Worm (Caenorhabditis elegans) whole organism, L2 larva: Measurements from ENCODE around the gene srlf-1.
A peak's percentile ranks its signal among the peaks of the same experiment; 100 is the strongest.

ENCODE experiments used
- F13H6.1 ChIP-seq: sonication (generic microtip); optimal IDR thresholded peaks from 2 replicates; lab custom pipeline; 2016; ENCODE audit warnings: missing genetic modification characterization, missing compliant biosample characterization
- R02D3.7 ChIP-seq: fragments of 150-350 bp; optimal IDR thresholded peaks from 2 replicates; lab custom pipeline; 2014; ENCODE audit warnings: missing biosample characterization, missing genetic modification characterization
- Y55F3AM.14 ChIP-seq: fragments of 200-800 bp; sonication (Bioruptor generic); optimal IDR thresholded peaks from 2 replicates; lab custom pipeline; 2018; ENCODE audit warnings: mild to moderate bottlenecking, missing genetic modification characterization, missing compliant biosample characterization
- ZK546.5 ChIP-seq: sonication (generic microtip); optimal IDR thresholded peaks from 2 replicates; lab custom pipeline; 2017; ENCODE audit warnings: missing biosample characterization, missing genetic modification characterization
- aly-2 ChIP-seq: fragments of 150-350 bp; optimal IDR thresholded peaks from 2 replicates; lab custom pipeline; 2014; ENCODE audit warnings: missing biosample characterization, missing genetic modification characterization
- blmp-1 ChIP-seq: sonication (generic microtip); optimal IDR thresholded peaks from 2 replicates; lab custom pipeline; 2017; ENCODE audit warnings: missing genetic modification characterization, mild to moderate bottlenecking, missing compliant biosample characterization, antibody characterized with exemption, moderate library complexity; ENCODE audit not compliant: insufficient read depth
- ceh-16 ChIP-seq: fragments of 150-350 bp; optimal IDR thresholded peaks from 2 replicates; lab custom pipeline; 2014; ENCODE audit warnings: missing biosample characterization, missing genetic modification characterization
- crh-2 ChIP-seq: sonication (generic microtip); optimal IDR thresholded peaks from 2 replicates; lab custom pipeline; 2017; ENCODE audit warnings: missing biosample characterization, missing genetic modification characterization
- egl-27 ChIP-seq: sonication (generic microtip); optimal IDR thresholded peaks from 3 replicates; lab custom pipeline; 2017; ENCODE audit warnings: missing biosample characterization, missing genetic modification reagents, missing genetic modification characterization
- elt-1 ChIP-seq: fragments of 150-350 bp; optimal IDR thresholded peaks from 2 replicates; lab custom pipeline; 2014; ENCODE audit warnings: missing biosample characterization, missing genetic modification characterization
- fos-1 ChIP-seq: fragments of 150-350 bp; optimal IDR thresholded peaks from 2 replicates; lab custom pipeline; 2014; ENCODE audit warnings: missing biosample characterization, missing genetic modification characterization
- gmeb-1 ChIP-seq: fragments of 150-350 bp; optimal IDR thresholded peaks from 2 replicates; lab custom pipeline; 2014; ENCODE audit warnings: missing biosample characterization, missing genetic modification characterization
- lin-11 ChIP-seq: fragments of 150-350 bp; sonication (generic microtip); optimal IDR thresholded peaks from 2 replicates; lab custom pipeline; 2014; ENCODE audit warnings: missing biosample characterization, missing genetic modification characterization, inconsistent platforms, mixed read lengths
- lin-13 ChIP-seq: fragments of 150-350 bp; optimal IDR thresholded peaks from 2 replicates; lab custom pipeline; 2014; ENCODE audit warnings: missing biosample characterization, missing genetic modification reagents, missing genetic modification characterization
- lsy-2 ChIP-seq, 2 experiments: fragments of 150-350 bp in 1 of 2; sonication (generic microtip) in 1 of 2; optimal IDR thresholded peaks; 2 replicates each; lab custom pipeline; 2014 to 2017; ENCODE audit warnings: missing biosample characterization in 2 of 2, missing genetic modification characterization in 2 of 2
- mdl-1 ChIP-seq, 2 experiments: fragments of 150-350 bp in 1 of 2; sonication (generic microtip) in 1 of 2; optimal IDR thresholded peaks; 2 replicates each; lab custom pipeline; 2017; ENCODE audit warnings: missing biosample characterization in 2 of 2, missing genetic modification characterization in 2 of 2
- nhr-10 ChIP-seq: sonication (generic microtip); optimal IDR thresholded peaks from 2 replicates; lab custom pipeline; 2017; ENCODE audit warnings: missing biosample characterization, missing genetic modification characterization
- nhr-12 ChIP-seq: fragments of 150-350 bp; optimal IDR thresholded peaks from 2 replicates; lab custom pipeline; 2014; ENCODE audit warnings: missing biosample characterization, missing genetic modification characterization
- nhr-129 ChIP-seq: fragments of 150-350 bp; optimal IDR thresholded peaks from 2 replicates; lab custom pipeline; 2014; ENCODE audit warnings: missing biosample characterization, missing genetic modification characterization
- nhr-21 ChIP-seq: fragments of 150-350 bp; optimal IDR thresholded peaks from 2 replicates; lab custom pipeline; 2014; ENCODE audit warnings: missing biosample characterization, missing genetic modification characterization
- nhr-237 ChIP-seq: fragments of 150-350 bp; optimal IDR thresholded peaks from 2 replicates; lab custom pipeline; 2014; ENCODE audit warnings: missing biosample characterization, missing genetic modification characterization
- nhr-25 ChIP-seq: fragments of 150-350 bp; sonication (generic microtip); optimal IDR thresholded peaks from 3 replicates; lab custom pipeline; 2014; ENCODE audit warnings: missing biosample characterization, missing genetic modification characterization
- nhr-77 ChIP-seq: fragments of 150-350 bp; optimal IDR thresholded peaks from 2 replicates; lab custom pipeline; 2014; ENCODE audit warnings: missing biosample characterization, missing genetic modification characterization
- sem-4 ChIP-seq: fragments of 150-350 bp; optimal IDR thresholded peaks from 2 replicates; lab custom pipeline; 2014; ENCODE audit warnings: missing biosample characterization, missing genetic modification reagents, missing genetic modification characterization
- sma-3 ChIP-seq: sonication (generic microtip); optimal IDR thresholded peaks from 2 replicates; lab custom pipeline; 2016; ENCODE audit warnings: missing genetic modification reagents, missing genetic modification characterization, missing compliant biosample characterization
- sma-9 ChIP-seq, 2 experiments: fragments of 150-350 bp in 1 of 2; sonication (generic microtip) in 1 of 2; optimal IDR thresholded peaks; 2 replicates each; lab custom pipeline; 2014 to 2016; ENCODE audit warnings: missing genetic modification characterization in 2 of 2, mild to moderate bottlenecking in 1 of 2, missing biosample characterization in 1 of 2, missing compliant biosample characterization in 1 of 2, missing genetic modification reagents in 1 of 2, moderate library complexity in 1 of 2
- snpc-4 ChIP-seq: fragments of 150-350 bp; optimal IDR thresholded peaks from 2 replicates; lab custom pipeline; 2014; ENCODE audit warnings: missing biosample characterization, missing genetic modification characterization
- unc-55 ChIP-seq: fragments of 150-350 bp; sonication (generic microtip); optimal IDR thresholded peaks from 3 replicates; lab custom pipeline; 2014; ENCODE audit warnings: missing biosample characterization, missing genetic modification reagents, missing genetic modification characterization
- zag-1 ChIP-seq: fragments of 150-350 bp; optimal IDR thresholded peaks from 2 replicates; lab custom pipeline; 2014; ENCODE audit warnings: missing biosample characterization, missing genetic modification characterization
- ztf-1 ChIP-seq: fragments of 200-800 bp; sonication (Bioruptor generic); conservative IDR thresholded peaks from 2 replicates; pipeline ENCODE4 v1.3.6; 2022; ENCODE audit warnings: missing genetic modification characterization, missing compliant biosample characterization

Gene srlf-1

ce11 chrII:7801255-7801654 is 10.9 kb downstream of the srlf-1 start:
- TF ChIP-seq nhr-77 (tag; lab: Kevin White, UChicago) (no peak), fos-1 (tag; lab: Kevin White, UChicago) (peak; percentile 17)

- TF ChIP-seq egl-27 (tag; lab: Kevin White, UChicago) = peak; percentile 3
- peak; percentile 16 for TF ChIP-seq nhr-25 (tag; lab: Kevin White, UChicago)
- peak; percentile 51 for TF ChIP-seq sma-9 (GFP tag; optimal IDR thresholded peaks at IDR 0.05; lab: Kevin White, UChicago)
- no peak for TF ChIP-seq sma-9 (tag; optimal IDR thresholded peaks at IDR 0.05; lab: Kevin White, UChicago)
- no peak for TF ChIP-seq gmeb-1 (tag; lab: Kevin White, UChicago)
- peak; percentile 82 for TF ChIP-seq elt-1 (tag; lab: Kevin White, UChicago)
- TF ChIP-seq ceh-16 (tag; lab: Kevin White, UChicago) = peak; percentile 98
Measured at ce11 chrII:7801899-7802298, 11.5 kb downstream of the srlf-1 start.

ce11 chrII:7803174-7803573 is 12.8 kb downstream of the srlf-1 start:
- no peak for TF ChIP-seq nhr-129 (tag; lab: Kevin White, UChicago)
- TF ChIP-seq nhr-237 (tag; lab: Kevin White, UChicago) = no peak
- no peak for TF ChIP-seq ZK546.5 (tag; lab: Kevin White, UChicago)
- peak; percentile 8 for TF ChIP-seq nhr-25 (tag; lab: Kevin White, UChicago)
- TF ChIP-seq ceh-16 (tag; lab: Kevin White, UChicago) = peak; percentile 85
- peak; percentile 17 for TF ChIP-seq elt-1 (tag; lab: Kevin White, UChicago)

- no peak for TF ChIP-seq lsy-2 (tag; optimal IDR thresholded peaks at IDR 0.05; lab: Kevin White, UChicago)
- no peak for TF ChIP-seq ZK546.5 (tag; lab: Kevin White, UChicago)
- no peak for TF ChIP-seq lin-13 (GFP tag; lab: Kevin White, UChicago)
- TF ChIP-seq mdl-1 (tag; optimal IDR thresholded peaks at IDR 0.05; lab: Kevin White, UChicago) = no peak
- no peak for TF ChIP-seq nhr-77 (tag; lab: Kevin White, UChicago)
- no peak for TF ChIP-seq zag-1
- TF ChIP-seq blmp-1 (tag; lab: Kevin White, UChicago) = no peak
- TF ChIP-seq sma-3 (GFP tag; lab: Kevin White, UChicago) = no peak
- TF ChIP-seq snpc-4 (tag; lab: Kevin White, UChicago) = no peak
- no peak for TF ChIP-seq sem-4 (tag; lab: Kevin White, UChicago)
- TF ChIP-seq gmeb-1 (tag; lab: Kevin White, UChicago) = no peak
- TF ChIP-seq nhr-10 (tag; lab: Kevin White, UChicago) = no peak
- no peak for TF ChIP-seq aly-2
- no peak for TF ChIP-seq fos-1 (tag; lab: Kevin White, UChicago)
- no peak for TF ChIP-seq nhr-21 (tag; lab: Kevin White, UChicago)
- TF ChIP-seq lin-11 (tag; lab: Kevin White, UChicago) = no peak
- no peak for TF ChIP-seq egl-27 (tag; lab: Kevin White, UChicago)
- no peak for TF ChIP-seq unc-55 (GFP tag; lab: Kevin White, UChicago)
- no peak for TF ChIP-seq crh-2 (tag; lab: Kevin White, UChicago)
- TF ChIP-seq ceh-16 (tag; lab: Kevin White, UChicago) = no peak
Measured at ce11 chrII:7806054-7806453, 15.7 kb downstream of the srlf-1 start.

ce11 chrII:7806872-7807271 is 16.5 kb downstream of the srlf-1 start:
- TF ChIP-seq Y55F3AM.14 (no peak), gmeb-1 (tag; lab: Kevin White, UChicago) (peak; percentile 55), blmp-1 (tag; lab: Kevin White, UChicago) (peak; percentile 85), lin-13 (GFP tag; lab: Kevin White, UChicago) (no peak), nhr-10 (tag; lab: Kevin White, UChicago) (no peak), nhr-237 (tag; lab: Kevin White, UChicago) (no peak), nhr-25 (tag; lab: Kevin White, UChicago) (peak; percentile 89), nhr-12 (tag; lab: Kevin White, UChicago) (no peak), F13H6.1 (tag; lab: Kevin White, UChicago) (peak; percentile 1)

- TF ChIP-seq R02D3.7 (tag; lab: Kevin White, UChicago) (no peak), nhr-25 (tag; lab: Kevin White, UChicago) (peak; percentile 75), blmp-1 (tag; lab: Kevin White, UChicago) (peak; percentile 93), ceh-16 (tag; lab: Kevin White, UChicago) (peak; percentile 87), mdl-1 (tag; optimal IDR thresholded peaks at IDR 0.05; lab: Kevin White, UChicago) (no peak), crh-2 (tag; lab: Kevin White, UChicago) (peak; percentile 17), ztf-1 (GFP tag; lab: Robert Waterston, UW) (no peak)
Measured at ce11 chrII:7808153-7808552, 17.8 kb downstream of the srlf-1 start.
